Worm (Caenorhabditis elegans) whole organism, mixed stage, embryonic: ENCODE data around the gene ZK1248.11.

ENCODE experiments used
- ceh-83 ChIP-seq: fragments of 200-800 bp; sonication (Bioruptor generic); optimal IDR thresholded peaks from 2 replicates; lab custom pipeline; 2018; ENCODE audit warnings: mild to moderate bottlenecking, missing genetic modification characterization, missing compliant biosample characterization
- ham-2 ChIP-seq: fragments of 200-800 bp; sonication (Bioruptor generic); optimal IDR thresholded peaks from 2 replicates; lab custom pipeline; 2018; ENCODE audit warnings: mild to moderate bottlenecking, missing genetic modification characterization, missing compliant biosample characterization
- lin-13 ChIP-seq: fragments of 150-350 bp; optimal IDR thresholded peaks from 2 replicates; lab custom pipeline; 2014; ENCODE audit warnings: missing biosample characterization, missing genetic modification characterization
- lsy-2 ChIP-seq: fragments of 150-350 bp; optimal IDR thresholded peaks from 2 replicates; lab custom pipeline; 2014; ENCODE audit warnings: missing biosample characterization, missing genetic modification characterization
- mep-1 ChIP-seq: fragments of 150-350 bp; optimal IDR thresholded peaks from 2 replicates; lab custom pipeline; 2017; ENCODE audit warnings: missing biosample characterization, missing genetic modification reagents, missing genetic modification characterization, inconsistent platforms
- nhr-76 ChIP-seq: sonication (generic microtip); optimal IDR thresholded peaks from 2 replicates; lab custom pipeline; 2017; ENCODE audit warnings: missing biosample characterization, missing genetic modification characterization
- pha-4 ChIP-seq: fragments of 150-350 bp; optimal IDR thresholded peaks from 2 replicates; lab custom pipeline; 2018; ENCODE audit warnings: missing biosample characterization, missing genetic modification reagents, missing genetic modification characterization
- unc-120 ChIP-seq: sonication (generic microtip); optimal IDR thresholded peaks from 2 replicates; lab custom pipeline; 2017; ENCODE audit warnings: missing genetic modification characterization, missing compliant biosample characterization; ENCODE audit not compliant: poor library complexity, severe bottlenecking
- unc-39 ChIP-seq: fragments of 150-350 bp; optimal IDR thresholded peaks from 2 replicates; lab custom pipeline; 2014; ENCODE audit warnings: missing biosample characterization, missing genetic modification characterization
- unc-62 ChIP-seq: fragments of 150-350 bp; optimal IDR thresholded peaks from 2 replicates; lab custom pipeline; 2014; ENCODE audit warnings: missing biosample characterization, missing genetic modification reagents, missing genetic modification characterization
- ztf-11 ChIP-seq: fragments of 150-350 bp; optimal IDR thresholded peaks from 2 replicates; lab custom pipeline; 2014; ENCODE audit warnings: missing biosample characterization, missing genetic modification characterization

- no peak for TF ChIP-seq unc-120 (tag; lab: Kevin White, UChicago)
- no peak for TF ChIP-seq pha-4
- TF ChIP-seq lin-13 (tag; lab: Kevin White, UChicago): no peak
- no peak for TF ChIP-seq mep-1 (tag; lab: Kevin White, UChicago)
- TF ChIP-seq lsy-2 (tag; lab: Kevin White, UChicago): no peak
- TF ChIP-seq ceh-83 (GFP tag; lab: Kevin White, UChicago): no peak
- TF ChIP-seq ztf-11: no peak
- TF ChIP-seq ham-2 (GFP tag; lab: Kevin White, UChicago): no peak
- no peak for TF ChIP-seq unc-62 (GFP tag; lab: Kevin White, UChicago)
- no peak for TF ChIP-seq nhr-76 (tag; lab: Kevin White, UChicago)
- no peak for TF ChIP-seq unc-39 (tag; lab: Kevin White, UChicago)
These were observed 39.6 kb downstream of the ZK1248.11 start, which contains the start of gene K05F1.13 for ce11 chrII:5788815-5789214.
